Worm (Caenorhabditis elegans) whole organism, L4 larva: Measurements from ENCODE around the gene Y38A10A.11.

Experiments
- D1046.2 ChIP-seq: fragments of 200-800 bp; sonication (Bioruptor generic); IDR thresholded peaks from 2 replicates; pipeline ENCODE4 v1.3.6; 2022; ENCODE audit warnings: missing genetic modification characterization, missing compliant biosample characterization
- F10B5.3 ChIP-seq: sonication (generic microtip); optimal IDR thresholded peaks from 2 replicates; lab custom pipeline; 2016; ENCODE audit warnings: mild to moderate bottlenecking, missing genetic modification characterization, missing compliant biosample characterization
- R02D3.7 ChIP-seq: fragments of 150-350 bp; sonication (generic microtip); optimal IDR thresholded peaks from 3 replicates; lab custom pipeline; 2014; ENCODE audit warnings: missing biosample characterization, missing genetic modification characterization
- T20F7.1 ChIP-seq: fragments of 200-800 bp; sonication (Bioruptor generic); optimal IDR thresholded peaks from 2 replicates; lab custom pipeline; 2018; ENCODE audit warnings: mild to moderate bottlenecking, missing genetic modification characterization, missing compliant biosample characterization
- Y105C5A.15 ChIP-seq: fragments of 200-800 bp; sonication (Bioruptor generic); IDR thresholded peaks from 2 replicates; pipeline ENCODE4 v1.3.6; 2022; ENCODE audit warnings: missing genetic modification characterization, missing compliant biosample characterization
- Y48G9A.11 ChIP-seq: fragments of 200-800 bp; sonication (Bioruptor generic); IDR thresholded peaks from 2 replicates; pipeline ENCODE4 v1.3.6; 2022; ENCODE audit warnings: missing genetic modification reagents, missing genetic modification characterization, missing compliant biosample characterization
- Y75B8A.6 ChIP-seq: fragments of 200-800 bp; sonication (Bioruptor generic); IDR thresholded peaks from 2 replicates; pipeline ENCODE4 v1.3.6; 2022; ENCODE audit warnings: missing genetic modification reagents, missing genetic modification characterization, missing compliant biosample characterization
- aha-1 ChIP-seq: fragments of 150-350 bp; peaks from one replicate; lab custom pipeline; 2014; ENCODE audit warnings: missing biosample characterization, missing genetic modification characterization
- aly-2 ChIP-seq: sonication (generic microtip); optimal IDR thresholded peaks from 2 replicates; lab custom pipeline; 2018; ENCODE audit warnings: missing biosample characterization, missing genetic modification characterization
- attf-4 ChIP-seq: sonication (generic microtip); optimal IDR thresholded peaks from 3 replicates; lab custom pipeline; 2017; ENCODE audit warnings: missing biosample characterization, missing genetic modification characterization
- ceh-20 ChIP-seq: fragments of 200-800 bp; sonication (Bioruptor generic); IDR thresholded peaks from 2 replicates; pipeline ENCODE4 v1.3.6; 2022; ENCODE audit warnings: missing genetic modification reagents, missing genetic modification characterization, missing compliant biosample characterization
- ceh-44 ChIP-seq: fragments of 200-800 bp; sonication (Bioruptor generic); IDR thresholded peaks from 2 replicates; pipeline ENCODE4 v1.3.6; 2022; ENCODE audit warnings: missing genetic modification reagents, missing genetic modification characterization, missing compliant biosample characterization
- ceh-62 ChIP-seq: sonication (generic microtip); optimal IDR thresholded peaks from 2 replicates; lab custom pipeline; 2017; ENCODE audit warnings: missing biosample characterization, missing genetic modification characterization
- ceh-82 ChIP-seq: sonication (generic microtip); optimal IDR thresholded peaks from 2 replicates; lab custom pipeline; 2017; ENCODE audit warnings: missing biosample characterization, missing genetic modification characterization
- ces-1 ChIP-seq: fragments of 150-350 bp; sonication (generic microtip); optimal IDR thresholded peaks from 4 replicates; lab custom pipeline; 2014; ENCODE audit warnings: missing biosample characterization, missing genetic modification reagents, missing genetic modification characterization
- ctbp-1 ChIP-seq: fragments of 200-800 bp; sonication (Bioruptor generic); IDR thresholded peaks from 2 replicates; pipeline ENCODE4 v1.3.6; 2022; ENCODE audit warnings: missing genetic modification reagents, missing genetic modification characterization, missing compliant biosample characterization
- daf-19 ChIP-seq: fragments of 200-800 bp; sonication (Bioruptor generic); conservative IDR thresholded peaks from 2 replicates; pipeline ENCODE4 v1.3.6; 2022; ENCODE audit warnings: missing genetic modification characterization, missing compliant biosample characterization
- dmd-9 ChIP-seq: fragments of 200-800 bp; sonication (Bioruptor generic); IDR thresholded peaks from 2 replicates; pipeline ENCODE4 v1.3.6; 2022; ENCODE audit warnings: missing genetic modification reagents, missing genetic modification characterization, missing compliant biosample characterization
- duxl-1 ChIP-seq: sonication (generic microtip); optimal IDR thresholded peaks from 2 replicates; lab custom pipeline; 2016; ENCODE audit warnings: mild to moderate bottlenecking, missing genetic modification characterization, moderate library complexity, missing compliant biosample characterization; ENCODE audit not compliant: poor library complexity
- dve-1 ChIP-seq: sonication (generic microtip); optimal IDR thresholded peaks from 2 replicates; lab custom pipeline; 2017; ENCODE audit warnings: antibody characterized with exemption, mild to moderate bottlenecking, missing genetic modification characterization, missing compliant biosample characterization; ENCODE audit not compliant: insufficient read depth
- fos-1 ChIP-seq: fragments of 150-350 bp; optimal IDR thresholded peaks from 2 replicates; lab custom pipeline; 2014; ENCODE audit warnings: missing biosample characterization, missing genetic modification characterization
- gei-8 ChIP-seq: fragments of 200-800 bp; sonication (Bioruptor generic); optimal IDR thresholded peaks from 2 replicates; lab custom pipeline; 2018; ENCODE audit warnings: mild to moderate bottlenecking, missing genetic modification characterization, missing compliant biosample characterization
- hlh-11 ChIP-seq: fragments of 200-800 bp; sonication (Bioruptor generic); optimal IDR thresholded peaks from 2 replicates; lab custom pipeline; 2018; ENCODE audit warnings: mild to moderate bottlenecking, missing genetic modification characterization, missing compliant biosample characterization
- hlh-30 ChIP-seq: sonication (generic microtip); optimal IDR thresholded peaks from 2 replicates; lab custom pipeline; 2017; ENCODE audit warnings: antibody characterized with exemption, mild to moderate bottlenecking, missing genetic modification characterization, missing compliant biosample characterization; ENCODE audit not compliant: insufficient read depth
- jun-1 ChIP-seq: fragments of 150-350 bp; optimal IDR thresholded peaks from 2 replicates; lab custom pipeline; 2014; ENCODE audit warnings: missing biosample characterization, missing genetic modification reagents, missing genetic modification characterization
- lin-13 ChIP-seq: fragments of 150-350 bp; optimal IDR thresholded peaks from 2 replicates; lab custom pipeline; 2014; ENCODE audit warnings: missing biosample characterization, missing genetic modification reagents, missing genetic modification characterization
- lir-3 ChIP-seq: sonication (generic microtip); optimal IDR thresholded peaks from 2 replicates; lab custom pipeline; 2016; ENCODE audit warnings: mild to moderate bottlenecking, missing genetic modification characterization, missing compliant biosample characterization
- madf-9 ChIP-seq: fragments of 200-800 bp; sonication (Bioruptor generic); conservative IDR thresholded peaks from 2 replicates; pipeline ENCODE4 v1.3.6; 2022; ENCODE audit warnings: missing genetic modification reagents, missing genetic modification characterization, missing compliant biosample characterization
- mdt-29 ChIP-seq: fragments of 200-800 bp; sonication (Bioruptor generic); IDR thresholded peaks from 2 replicates; pipeline ENCODE4 v1.3.6; 2022; ENCODE audit warnings: missing genetic modification reagents, missing genetic modification characterization, missing compliant biosample characterization
- mep-1 ChIP-seq: fragments of 150-350 bp; sonication (generic microtip); optimal IDR thresholded peaks from 3 replicates; lab custom pipeline; 2014; ENCODE audit warnings: missing biosample characterization, missing genetic modification characterization
- mxl-2 ChIP-seq: fragments of 200-800 bp; sonication (Bioruptor generic); conservative IDR thresholded peaks from 2 replicates; pipeline ENCODE4 v1.3.6; 2022; ENCODE audit warnings: missing genetic modification reagents, missing genetic modification characterization, missing compliant biosample characterization
- nhr-10 ChIP-seq: fragments of 150-350 bp; optimal IDR thresholded peaks from 2 replicates; lab custom pipeline; 2014; ENCODE audit warnings: missing biosample characterization, missing genetic modification characterization
- nhr-102 ChIP-seq: sonication (generic microtip); optimal IDR thresholded peaks from 2 replicates; lab custom pipeline; 2016; ENCODE audit warnings: mild to moderate bottlenecking, missing genetic modification characterization, moderate library complexity, missing compliant biosample characterization
- nhr-111 ChIP-seq: fragments of 200-800 bp; sonication (Bioruptor generic); optimal IDR thresholded peaks from 2 replicates; lab custom pipeline; 2018; ENCODE audit warnings: mild to moderate bottlenecking, missing genetic modification characterization, missing compliant biosample characterization
- nhr-237 ChIP-seq: sonication (generic microtip); optimal IDR thresholded peaks from 2 replicates; lab custom pipeline; 2017; ENCODE audit warnings: missing biosample characterization, missing genetic modification characterization
- nhr-41 ChIP-seq: fragments of 200-800 bp; sonication (Bioruptor generic); IDR thresholded peaks from 2 replicates; pipeline ENCODE4 v1.3.6; 2022; ENCODE audit warnings: missing genetic modification reagents, missing genetic modification characterization, missing compliant biosample characterization
- nhr-42 ChIP-seq: fragments of 200-800 bp; sonication (Bioruptor generic); IDR thresholded peaks from 2 replicates; pipeline ENCODE4 v1.3.6; 2022; ENCODE audit warnings: missing genetic modification characterization, missing compliant biosample characterization
- nhr-6 ChIP-seq: fragments of 150-350 bp; optimal IDR thresholded peaks from 2 replicates; lab custom pipeline; 2014; ENCODE audit warnings: missing biosample characterization, missing genetic modification characterization
- nhr-77 ChIP-seq: fragments of 150-350 bp; optimal IDR thresholded peaks from 2 replicates; lab custom pipeline; 2014; ENCODE audit warnings: missing biosample characterization, missing genetic modification characterization
- pha-4 ChIP-seq, 2 experiments: fragments of 150-350 bp in 1 of 2; fragments of 200-800 bp in 1 of 2; sonication (Bioruptor generic) in 1 of 2; IDR thresholded peaks in 1 of 2; optimal IDR thresholded peaks in 1 of 2; 2 replicates each; pipeline versions ENCODE4 v1.3.6 to Lab custom; 2014 to 2022; ENCODE audit warnings: missing genetic modification characterization in 2 of 2, missing genetic modification reagents in 2 of 2, missing biosample characterization in 1 of 2, missing compliant biosample characterization in 1 of 2
- sdz-12 ChIP-seq: fragments of 200-800 bp; sonication (Bioruptor generic); optimal IDR thresholded peaks from 2 replicates; lab custom pipeline; 2018; ENCODE audit warnings: mild to moderate bottlenecking, missing genetic modification characterization, missing compliant biosample characterization
- set-16 ChIP-seq: fragments of 200-800 bp; sonication (Bioruptor generic); IDR thresholded peaks from 2 replicates; pipeline ENCODE4 v1.3.6; 2022; ENCODE audit warnings: missing genetic modification reagents, missing genetic modification characterization, missing compliant biosample characterization
- skn-1 ChIP-seq: fragments of 150-350 bp; optimal IDR thresholded peaks from 2 replicates; lab custom pipeline; 2014; ENCODE audit warnings: missing biosample characterization, missing genetic modification characterization
- snpc-1.2 ChIP-seq: fragments of 200-800 bp; sonication (Bioruptor generic); IDR thresholded peaks from 2 replicates; pipeline ENCODE4 v1.3.6; 2022; ENCODE audit warnings: missing genetic modification reagents, missing genetic modification characterization, missing compliant biosample characterization
- tag-97 ChIP-seq: fragments of 200-800 bp; sonication (Bioruptor generic); IDR thresholded peaks from 2 replicates; pipeline ENCODE4 v1.3.6; 2022; ENCODE audit warnings: missing genetic modification characterization, missing compliant biosample characterization
- tra-1 ChIP-seq: fragments of 200-800 bp; sonication (Bioruptor generic); IDR thresholded peaks from 2 replicates; pipeline ENCODE4 v1.3.6; 2022; ENCODE audit warnings: missing genetic modification reagents, missing genetic modification characterization, missing compliant biosample characterization
- unc-130 ChIP-seq: sonication (generic microtip); optimal IDR thresholded peaks from 2 replicates; lab custom pipeline; 2016; ENCODE audit warnings: missing genetic modification reagents, missing genetic modification characterization, missing compliant biosample characterization
- vab-7 ChIP-seq: fragments of 200-800 bp; sonication (Bioruptor generic); IDR thresholded peaks from 2 replicates; pipeline ENCODE4 v1.3.6; 2022; ENCODE audit warnings: missing genetic modification reagents, missing genetic modification characterization, missing compliant biosample characterization
- zfp-2 ChIP-seq: sonication (generic microtip); optimal IDR thresholded peaks from 2 replicates; lab custom pipeline; 2016; ENCODE audit warnings: mild to moderate bottlenecking, missing genetic modification characterization, missing compliant biosample characterization
- zfp-3 ChIP-seq: fragments of 200-800 bp; sonication (Bioruptor generic); conservative IDR thresholded peaks from 2 replicates; pipeline ENCODE4 v1.3.6; 2022; ENCODE audit warnings: missing genetic modification reagents, missing genetic modification characterization, missing compliant biosample characterization
- zip-2 ChIP-seq: fragments of 150-350 bp; optimal IDR thresholded peaks from 2 replicates; lab custom pipeline; 2014; ENCODE audit warnings: missing biosample characterization, missing genetic modification characterization
- ztf-11 ChIP-seq: fragments of 150-350 bp; optimal IDR thresholded peaks from 2 replicates; lab custom pipeline; 2014; ENCODE audit warnings: missing biosample characterization, missing genetic modification characterization

Gene Y38A10A.11

DNA sequence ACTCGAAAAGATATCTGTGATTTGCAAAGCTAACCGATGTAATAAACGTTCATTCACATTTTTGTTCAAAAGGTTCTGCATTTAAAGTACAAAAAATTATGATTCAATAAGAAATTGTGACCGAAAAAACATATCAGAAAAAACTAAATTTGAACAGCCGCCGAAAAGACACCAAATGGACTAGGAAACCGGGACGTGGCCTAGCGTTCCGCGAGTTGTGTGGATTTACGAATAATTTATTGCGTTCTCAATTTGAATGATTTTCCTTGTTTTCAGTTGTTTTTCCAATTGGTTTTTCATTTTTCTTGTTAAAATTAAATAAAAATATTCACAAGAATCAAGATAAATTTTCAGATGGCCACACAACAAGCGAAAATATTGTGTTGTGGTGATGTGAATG is 4.1 kb upstream of the Y38A10A.11 start, which contains the start of gene cwf-19L1 (continued):
- TF ChIP-seq nhr-237 (tag; lab: Kevin White, UChicago) (no peak), nhr-77 (tag; lab: Kevin White, UChicago) (no peak), tra-1 (GFP tag; lab: Robert Waterston, UW) (no peak), ceh-82 (no peak), gei-8 (GFP tag; lab: Kevin White, UChicago) (no peak), ceh-20 (GFP tag; lab: Robert Waterston, UW) (peak; percentile 58; the same call in 1 of the 2 replicates), dve-1 (tag; lab: Kevin White, UChicago) (peak; percentile 53), Y48G9A.11 (GFP tag; lab: Robert Waterston, UW) (no peak), lin-13 (GFP tag; lab: Kevin White, UChicago) (no peak), zip-2 (no peak), duxl-1 (peak; percentile 46), dmd-9 (GFP tag; lab: Robert Waterston, UW) (no peak), set-16 (GFP tag; lab: Robert Waterston, UW) (no peak), madf-9 (GFP tag; lab: Robert Waterston, UW) (no peak), vab-7 (no peak), nhr-42 (GFP tag; lab: Robert Waterston, UW) (no peak), ces-1 (GFP tag; lab: Kevin White, UChicago) (no peak), aha-1 (tag; lab: Kevin White, UChicago) (no peak), sdz-12 (GFP tag; lab: Kevin White, UChicago) (no peak), skn-1 (tag; lab: Kevin White, UChicago) (no peak), R02D3.7 (tag; lab: Kevin White, UChicago) (peak; percentile 63), ceh-62 (tag; lab: Kevin White, UChicago) (no peak), mep-1 (tag; lab: Kevin White, UChicago) (peak; percentile 39), ceh-44 (GFP tag; lab: Robert Waterston, UW) (no peak), tag-97 (GFP tag; lab: Robert Waterston, UW) (no peak), snpc-1.2 (GFP tag; lab: Robert Waterston, UW) (no peak), jun-1 (tag; lab: Kevin White, UChicago) (no peak), F10B5.3 (no peak), zfp-2 (tag; lab: Kevin White, UChicago) (no peak), nhr-6 (tag; lab: Kevin White, UChicago) (peak; percentile 23), T20F7.1 (GFP tag; lab: Kevin White, UChicago) (no peak), aly-2 (tag; lab: Kevin White, UChicago) (no peak), D1046.2 (GFP tag; lab: Robert Waterston, UW) (no peak), nhr-111 (GFP tag; lab: Kevin White, UChicago) (no peak), Y75B8A.6 (GFP tag; lab: Robert Waterston, UW) (no peak), nhr-41 (GFP tag; lab: Robert Waterston, UW) (no peak), daf-19 (GFP tag; lab: Robert Waterston, UW) (no peak), fos-1 (tag; lab: Kevin White, UChicago) (no peak), attf-4 (tag; lab: Kevin White, UChicago) (no peak), nhr-102 (peak; percentile 40), ztf-11 (no peak), ctbp-1 (GFP tag; lab: Robert Waterston, UW) (0 out of 2 replicates have a peak, but pooled peaks have one; percentile 8), unc-130 (GFP tag; lab: Kevin White, UChicago) (peak; percentile 57), mdt-29 (GFP tag; lab: Robert Waterston, UW) (no peak), mxl-2 (GFP tag; lab: Robert Waterston, UW) (no peak), lir-3 (no peak), zfp-3 (0 out of 2 replicates have a peak, but pooled peaks have one; percentile 11), nhr-10 (no peak), Y105C5A.15 (GFP tag; lab: Robert Waterston, UW) (no peak), hlh-11 (tag; lab: Kevin White, UChicago) (peak; percentile 18), hlh-30 (tag; lab: Kevin White, UChicago) (peak; percentile 42), pha-4 (GFP tag; IDR thresholded peaks at IDR 0.05; lab: Robert Waterston, UW) (no peak), pha-4 (tag; optimal IDR thresholded peaks at IDR 0.05; lab: Kevin White, UChicago) (no peak)
